Fruit fly (Drosophila melanogaster) whole organism, prepupa: ENCODE measurements around the gene CG15498.
A peak's percentile ranks its signal among the peaks of the same experiment; 100 is the strongest.

Experiments
- CG10631 ChIP-seq: fragments of 200-800 bp; sonication (Bioruptor generic); optimal IDR thresholded peaks from 2 replicates; lab custom pipeline; 2016; ENCODE audit warnings: missing biosample characterization, missing genetic modification characterization
- CG10669 ChIP-seq: fragments of 200-800 bp; sonication (Bioruptor generic); optimal IDR thresholded peaks from 3 replicates; lab custom pipeline; 2018; ENCODE audit warnings: missing biosample characterization, mild to moderate bottlenecking, missing genetic modification characterization, moderate library complexity
- CG11762 ChIP-seq: fragments of 200-800 bp; sonication (Bioruptor generic); optimal IDR thresholded peaks from 3 replicates; lab custom pipeline; 2016; ENCODE audit warnings: missing biosample characterization, missing genetic modification characterization; ENCODE audit not compliant: insufficient read depth
- CG1621 ChIP-seq: fragments of 200-800 bp; sonication (Bioruptor generic); optimal IDR thresholded peaks from 3 replicates; lab custom pipeline; 2018; ENCODE audit warnings: missing biosample characterization, mild to moderate bottlenecking, missing genetic modification characterization
- CG16779 ChIP-seq: fragments of 200-800 bp; sonication (Bioruptor generic); optimal IDR thresholded peaks from 3 replicates; lab custom pipeline; 2017; ENCODE audit warnings: missing biosample characterization, mild to moderate bottlenecking, missing genetic modification characterization
- CG3032 ChIP-seq: fragments of 200-800 bp; optimal IDR thresholded peaks from 2 replicates; lab custom pipeline; 2019; ENCODE audit warnings: missing biosample characterization, mild to moderate bottlenecking, missing genetic modification characterization, moderate library complexity
- CG31627 ChIP-seq: fragments of 200-800 bp; sonication (Bioruptor generic); optimal IDR thresholded peaks from 3 replicates; lab custom pipeline; 2016; ENCODE audit warnings: missing biosample characterization, missing genetic modification characterization
- CG32006 ChIP-seq: fragments of 200-800 bp; sonication (Bioruptor generic); optimal IDR thresholded peaks from 3 replicates; lab custom pipeline; 2017; ENCODE audit warnings: missing biosample characterization, mild to moderate bottlenecking, missing genetic modification characterization
- CG3919 ChIP-seq: fragments of 200-800 bp; sonication (Bioruptor generic); optimal IDR thresholded peaks from 3 replicates; lab custom pipeline; 2016; ENCODE audit warnings: missing biosample characterization, missing genetic modification characterization
- CG4318 ChIP-seq: fragments of 200-800 bp; sonication (Bioruptor generic); optimal IDR thresholded peaks from 3 replicates; lab custom pipeline; 2017; ENCODE audit warnings: missing biosample characterization, mild to moderate bottlenecking, missing genetic modification characterization
- CG6276 ChIP-seq: fragments of 200-800 bp; sonication (Bioruptor generic); optimal IDR thresholded peaks from 2 replicates; lab custom pipeline; 2017; ENCODE audit warnings: missing biosample characterization, mild to moderate bottlenecking, missing genetic modification characterization
- CG6808 ChIP-seq: fragments of 200-800 bp; sonication (Bioruptor generic); optimal IDR thresholded peaks from 3 replicates; lab custom pipeline; 2017; ENCODE audit warnings: missing biosample characterization, missing genetic modification characterization, mild to moderate bottlenecking, moderate library complexity, missing genetic modification reagents
- CG6854 ChIP-seq: fragments of 200-800 bp; sonication (Bioruptor generic); optimal IDR thresholded peaks from 2 replicates; lab custom pipeline; 2017; ENCODE audit warnings: missing biosample characterization, mild to moderate bottlenecking, missing genetic modification characterization
- CG7368 ChIP-seq: fragments of 200-800 bp; sonication (Bioruptor generic); optimal IDR thresholded peaks from 3 replicates; lab custom pipeline; 2016; ENCODE audit warnings: missing biosample characterization, missing genetic modification characterization
- CG8119 ChIP-seq: fragments of 200-800 bp; sonication (Bioruptor generic); IDR thresholded peaks from 3 replicates; pipeline ENCODE4 v1.3.6; 2022; ENCODE audit warnings: missing biosample characterization, missing genetic modification characterization
- CG8319 ChIP-seq: fragments of 200-800 bp; sonication (Bioruptor generic); optimal IDR thresholded peaks from 3 replicates; lab custom pipeline; 2016; ENCODE audit warnings: missing biosample characterization, missing genetic modification characterization
- CG8632 ChIP-seq: fragments of 200-800 bp; sonication (Bioruptor generic); optimal IDR thresholded peaks from 3 replicates; lab custom pipeline; 2016; ENCODE audit warnings: missing biosample characterization, missing genetic modification characterization
- CG9139 ChIP-seq: fragments of 200-800 bp; sonication (Bioruptor generic); optimal IDR thresholded peaks from 3 replicates; lab custom pipeline; 2017; ENCODE audit warnings: missing biosample characterization, mild to moderate bottlenecking, missing genetic modification characterization
- Eip75B ChIP-seq: fragments of 200-800 bp; sonication (Bioruptor generic); optimal IDR thresholded peaks from 3 replicates; lab custom pipeline; 2016; ENCODE audit warnings: missing biosample characterization, missing genetic modification characterization
- Eip78C ChIP-seq: fragments of 200-800 bp; sonication (Bioruptor generic); peaks from one replicate; lab custom pipeline; 2016; ENCODE audit warnings: missing biosample characterization, missing genetic modification characterization
- Ets21C ChIP-seq: fragments of 200-800 bp; sonication (Bioruptor generic); optimal IDR thresholded peaks from 3 replicates; lab custom pipeline; 2016; ENCODE audit warnings: missing biosample characterization, missing genetic modification characterization
- Ets96B ChIP-seq: fragments of 200-800 bp; optimal IDR thresholded peaks from 2 replicates; lab custom pipeline; 2019; ENCODE audit warnings: missing biosample characterization, mild to moderate bottlenecking, missing genetic modification characterization, moderate library complexity
- Hr39 ChIP-seq: fragments of 200-800 bp; sonication (Bioruptor generic); optimal IDR thresholded peaks from 2 replicates; lab custom pipeline; 2016; ENCODE audit warnings: missing biosample characterization, missing genetic modification characterization
- Lpt ChIP-seq: fragments of 200-800 bp; sonication (Bioruptor generic); optimal IDR thresholded peaks from 3 replicates; lab custom pipeline; 2016; ENCODE audit warnings: missing biosample characterization, missing genetic modification characterization
- Met ChIP-seq: fragments of 200-800 bp; sonication (Bioruptor generic); optimal IDR thresholded peaks from 3 replicates; lab custom pipeline; 2016; ENCODE audit warnings: missing biosample characterization, missing genetic modification characterization
- Smox ChIP-seq: fragments of 200-800 bp; sonication (Bioruptor generic); optimal IDR thresholded peaks from 3 replicates; lab custom pipeline; 2016; ENCODE audit warnings: missing biosample characterization, missing genetic modification characterization
- Sox102F ChIP-seq: fragments of 200-800 bp; sonication (Bioruptor generic); optimal IDR thresholded peaks from 2 replicates; lab custom pipeline; 2016; ENCODE audit warnings: missing biosample characterization, mild to moderate bottlenecking, missing genetic modification characterization
- Sox14 ChIP-seq: fragments of 200-800 bp; sonication (Bioruptor generic); optimal IDR thresholded peaks from 3 replicates; lab custom pipeline; 2016; ENCODE audit warnings: missing biosample characterization, missing genetic modification characterization
- Sox15 ChIP-seq: fragments of 200-800 bp; sonication (Bioruptor generic); optimal IDR thresholded peaks from 3 replicates; lab custom pipeline; 2016; ENCODE audit warnings: missing biosample characterization, missing genetic modification characterization
- acj6 ChIP-seq: fragments of 200-800 bp; sonication (Bioruptor generic); optimal IDR thresholded peaks from 3 replicates; lab custom pipeline; 2016; ENCODE audit warnings: missing biosample characterization, missing genetic modification characterization
- dsx ChIP-seq: fragments of 200-800 bp; optimal IDR thresholded peaks from 3 replicates; lab custom pipeline; 2019; ENCODE audit warnings: missing biosample characterization, mild to moderate bottlenecking, missing genetic modification characterization, moderate library complexity; ENCODE audit not compliant: poor library complexity, severe bottlenecking
- esn ChIP-seq: fragments of 200-800 bp; sonication (Bioruptor generic); optimal IDR thresholded peaks from 2 replicates; lab custom pipeline; 2016; ENCODE audit warnings: missing biosample characterization, mild to moderate bottlenecking, missing genetic modification characterization, moderate library complexity
- fkh ChIP-seq: fragments of 200-800 bp; sonication (Bioruptor generic); optimal IDR thresholded peaks from 3 replicates; lab custom pipeline; 2017; ENCODE audit warnings: missing biosample characterization, mild to moderate bottlenecking, missing genetic modification characterization, moderate library complexity
- lz ChIP-seq: fragments of 200-800 bp; sonication (Bioruptor generic); optimal IDR thresholded peaks from 3 replicates; lab custom pipeline; 2016; ENCODE audit warnings: missing biosample characterization, missing genetic modification characterization
- net ChIP-seq: fragments of 200-800 bp; sonication (Bioruptor generic); optimal IDR thresholded peaks from 3 replicates; lab custom pipeline; 2016; ENCODE audit warnings: missing biosample characterization, missing genetic modification characterization
- salr ChIP-seq, 2 experiments: fragments of 200-800 bp; sonication (Bioruptor generic); optimal IDR thresholded peaks; 3 replicates each; lab custom pipeline; 2016 to 2018; ENCODE audit warnings: missing biosample characterization in 2 of 2, missing genetic modification characterization in 2 of 2, mild to moderate bottlenecking in 1 of 2
- spab ChIP-seq: fragments of 200-800 bp; sonication (Bioruptor generic); optimal IDR thresholded peaks from 2 replicates; lab custom pipeline; 2017; ENCODE audit warnings: missing biosample characterization, mild to moderate bottlenecking, missing genetic modification characterization, missing genetic modification reagents
- ss ChIP-seq, 2 experiments: fragments of 200-800 bp; sonication (Bioruptor generic); optimal IDR thresholded peaks; 2 replicates in 1 of 2; 3 replicates in 1 of 2; lab custom pipeline; 2017 to 2018; ENCODE audit warnings: mild to moderate bottlenecking in 2 of 2, missing biosample characterization in 2 of 2, missing genetic modification characterization in 2 of 2, moderate library complexity in 1 of 2
- topi ChIP-seq: fragments of 200-800 bp; sonication (Bioruptor generic); optimal IDR thresholded peaks from 3 replicates; lab custom pipeline; 2016; ENCODE audit warnings: missing biosample characterization, missing genetic modification characterization

Gene CG15498

dm6 chr3R:21569049-21569448 is at the start of gene CG15498:
Gene CG15498 (minus strand): TSS chr3R:21569149.
- TF ChIP-seq Lpt (GFP tag; lab: Kevin White, UChicago) = no peak
- TF ChIP-seq net = no peak
- TF ChIP-seq CG32006 (GFP tag; lab: Kevin White, UChicago) = no peak
- no peak for TF ChIP-seq CG7368 (GFP tag; lab: Kevin White, UChicago)
- TF ChIP-seq CG3032 (tag; lab: Kevin White, UChicago) = no peak
- no peak for TF ChIP-seq Eip78C (GFP tag; lab: Kevin White, UChicago)
- TF ChIP-seq acj6 (GFP tag; lab: Kevin White, UChicago) = no peak
- TF ChIP-seq CG16779 (tag; lab: Kevin White, UChicago) = no peak

dm6 chr3R:21618299-21619116 is 49.6 kb upstream of the CG15498 start:
- TF ChIP-seq topi = no peak
- peak; percentile 47 for TF ChIP-seq CG10669 (GFP tag; lab: Kevin White, UChicago)
- no peak for TF ChIP-seq CG8119
- no peak for TF ChIP-seq CG4318
- peak; percentile 58 for TF ChIP-seq Lpt (GFP tag; lab: Kevin White, UChicago)
- TF ChIP-seq dsx (GFP tag; lab: Kevin White, UChicago) = peak; percentile 88
- no peak for TF ChIP-seq CG11762
- peak; percentile 45 for TF ChIP-seq CG6854 (GFP tag; lab: Kevin White, UChicago)
- TF ChIP-seq CG9139 = peak; percentile 33
- no peak for TF ChIP-seq CG8319 (GFP tag; lab: Kevin White, UChicago)
- peak; percentile 54 for TF ChIP-seq CG16779 (tag; lab: Kevin White, UChicago)
- peak; percentile 93 for TF ChIP-seq fkh
- TF ChIP-seq CG6276 (GFP tag; lab: Kevin White, UChicago) = peak; percentile 59
- TF ChIP-seq Sox102F = peak; percentile 15
- peak; percentile 50 for TF ChIP-seq CG1621
- TF ChIP-seq Ets21C = no peak
- TF ChIP-seq Met = no peak
- no peak for TF ChIP-seq Sox15 (GFP tag; lab: Kevin White, UChicago)
- no peak for TF ChIP-seq Hr39 (GFP tag; lab: Kevin White, UChicago)
- TF ChIP-seq CG8632 (GFP tag; lab: Kevin White, UChicago) = no peak
- peak; percentile 58 to 63 for TF ChIP-seq ss (GFP tag; optimal IDR thresholded peaks at IDR 0.05; lab: Kevin White, UChicago)
- TF ChIP-seq CG3919 (GFP tag; lab: Kevin White, UChicago) = peak; percentile 27
- TF ChIP-seq Smox (GFP tag; lab: Kevin White, UChicago) = no peak
- peak; percentile 18 for TF ChIP-seq CG3032 (tag; lab: Kevin White, UChicago)
- peak; percentile 71 for TF ChIP-seq CG6808 (GFP tag; lab: Kevin White, UChicago)
- peak; percentile 21 for TF ChIP-seq Eip78C (GFP tag; lab: Kevin White, UChicago)
- no peak for TF ChIP-seq CG10631 (GFP tag; lab: Kevin White, UChicago)
- TF ChIP-seq Eip75B (GFP tag; lab: Kevin White, UChicago) = peak; percentile 29
- peak; percentile 25 for TF ChIP-seq Sox14
- TF ChIP-seq CG31627 (GFP tag; lab: Kevin White, UChicago) = no peak
- peak; percentile 4 for TF ChIP-seq Ets96B
- peak; percentile 14 for TF ChIP-seq net
- TF ChIP-seq esn (GFP tag; lab: Kevin White, UChicago) = no peak
- no peak for TF ChIP-seq lz (GFP tag; lab: Kevin White, UChicago)
- TF ChIP-seq spab (GFP tag; lab: Kevin White, UChicago) = no peak
- peak; percentile 8 to 61 for TF ChIP-seq salr (GFP tag; optimal IDR thresholded peaks at IDR 0.05; lab: Kevin White, UChicago)
- TF ChIP-seq, all 60 proteins: peak for 20
